Fruit fly (Drosophila melanogaster) whole organism, wandering third instar larva: ENCODE data around the gene CG31178.

Source experiments
- Abd-B ChIP-seq: fragments of >200 bp; optimal IDR thresholded peaks from 2 replicates; lab custom pipeline; 2017; ENCODE audit warnings: missing biosample characterization, missing genetic modification characterization
- CG9705 ChIP-seq: fragments of 200-800 bp; sonication (Bioruptor generic); optimal IDR thresholded peaks from 2 replicates; lab custom pipeline; 2018; ENCODE audit warnings: missing biosample characterization, mild to moderate bottlenecking, missing genetic modification characterization
- CrebA ChIP-seq: fragments of 200-800 bp; sonication (Bioruptor generic); optimal IDR thresholded peaks from 2 replicates; lab custom pipeline; 2016; ENCODE audit warnings: missing biosample characterization, mild to moderate bottlenecking, missing genetic modification characterization, borderline replicate concordance
- Dfd ChIP-seq: fragments of >200 bp; optimal IDR thresholded peaks from 2 replicates; lab custom pipeline; 2017; ENCODE audit warnings: missing biosample characterization, missing genetic modification characterization
- Dif ChIP-seq: fragments of 200-275, 200-300 bp; sonication (Bioruptor generic); optimal IDR thresholded peaks from 2 replicates; lab custom pipeline; 2018; ENCODE audit warnings: missing biosample characterization, missing genetic modification characterization; ENCODE audit not compliant: partially characterized antibody
- GATAd ChIP-seq: sonication (Bioruptor generic); optimal IDR thresholded peaks from 2 replicates; lab custom pipeline; 2016; ENCODE audit warnings: missing biosample characterization, missing genetic modification characterization
- HLH106 ChIP-seq: fragments of 200-800 bp; optimal IDR thresholded peaks from 3 replicates; lab custom pipeline; 2019; ENCODE audit warnings: missing biosample characterization, mild to moderate bottlenecking, missing genetic modification characterization, moderate library complexity
- Hnf4 ChIP-seq: fragments of 200-800 bp; sonication (Bioruptor generic); optimal IDR thresholded peaks from 2 replicates; lab custom pipeline; 2016; ENCODE audit warnings: missing biosample characterization, mild to moderate bottlenecking, missing genetic modification characterization
- Hr78 ChIP-seq: fragments of >200 bp; optimal IDR thresholded peaks from 2 replicates; lab custom pipeline; 2017; ENCODE audit warnings: missing biosample characterization, missing genetic modification characterization
- Hr83 ChIP-seq: fragments of 200-300 bp; sonication (Bioruptor generic); optimal IDR thresholded peaks from 2 replicates; lab custom pipeline; 2016; ENCODE audit warnings: missing biosample characterization, mild to moderate bottlenecking, missing genetic modification characterization, moderate library complexity; ENCODE audit not compliant: poor library complexity, severe bottlenecking
- Jra ChIP-seq: sonication (Bioruptor generic); optimal IDR thresholded peaks from 2 replicates; lab custom pipeline; 2016; ENCODE audit warnings: missing biosample characterization, missing genetic modification characterization
- Myc ChIP-seq: fragments of >200 bp; optimal IDR thresholded peaks from 2 replicates; lab custom pipeline; 2017
- OdsH ChIP-seq: fragments of 200-800 bp; sonication (Bioruptor generic); optimal IDR thresholded peaks from 2 replicates; lab custom pipeline; 2016; ENCODE audit warnings: missing biosample characterization, mild to moderate bottlenecking, missing genetic modification characterization
- Sp1 ChIP-seq: fragments of 200-800 bp; sonication (Bioruptor generic); optimal IDR thresholded peaks from 3 replicates; lab custom pipeline; 2019; ENCODE audit warnings: missing biosample characterization, mild to moderate bottlenecking, missing genetic modification characterization, moderate library complexity
- Vsx2 ChIP-seq: fragments of 200-300, 225-300 bp; sonication (Bioruptor generic); optimal IDR thresholded peaks from 2 replicates; lab custom pipeline; 2018; ENCODE audit warnings: missing biosample characterization, missing genetic modification characterization; ENCODE audit not compliant: partially characterized antibody
- brk ChIP-seq: fragments of 200-800 bp; sonication (Bioruptor generic); optimal IDR thresholded peaks from 2 replicates; lab custom pipeline; 2016; ENCODE audit warnings: missing biosample characterization, mild to moderate bottlenecking, missing genetic modification characterization
- dsf ChIP-seq: sonication (Bioruptor generic); optimal IDR thresholded peaks from 2 replicates; lab custom pipeline; 2016; ENCODE audit warnings: missing biosample characterization, missing genetic modification characterization, borderline replicate concordance
- ey ChIP-seq: fragments of 200-800 bp; sonication (Bioruptor generic); optimal IDR thresholded peaks from 2 replicates; lab custom pipeline; 2016; ENCODE audit warnings: missing biosample characterization, missing genetic modification characterization
- foxo ChIP-seq, 2 experiments: fragments of 200-800 bp; sonication (Bioruptor generic); optimal IDR thresholded peaks; 2 replicates in 1 of 2; 3 replicates in 1 of 2; lab custom pipeline; 2016 to 2017; ENCODE audit warnings: missing biosample characterization in 2 of 2, missing genetic modification characterization in 2 of 2
- fru ChIP-seq: fragments of 200-800 bp; sonication (Bioruptor generic); optimal IDR thresholded peaks from 3 replicates; lab custom pipeline; 2016; ENCODE audit warnings: missing biosample characterization, mild to moderate bottlenecking, missing genetic modification characterization
- h ChIP-seq: fragments of 200-800 bp; sonication (Bioruptor generic); optimal IDR thresholded peaks from 3 replicates; lab custom pipeline; 2016; ENCODE audit warnings: missing biosample characterization, mild to moderate bottlenecking, missing genetic modification characterization
- jim ChIP-seq: fragments of 175-275, 200-325 bp; sonication (Bioruptor generic); optimal IDR thresholded peaks from 2 replicates; lab custom pipeline; 2016; ENCODE audit warnings: missing biosample characterization, mild to moderate bottlenecking, missing genetic modification characterization
- lola ChIP-seq: fragments of >200 bp; optimal IDR thresholded peaks from 2 replicates; lab custom pipeline; 2017; ENCODE audit warnings: missing biosample characterization, missing genetic modification characterization
- pan ChIP-seq: fragments of >200 bp; optimal IDR thresholded peaks from 2 replicates; lab custom pipeline; 2017
- psq ChIP-seq: fragments of 200-800 bp; sonication (Bioruptor generic); optimal IDR thresholded peaks from 3 replicates; lab custom pipeline; 2017; ENCODE audit warnings: missing biosample characterization, mild to moderate bottlenecking, missing genetic modification characterization, moderate library complexity
- rgr ChIP-seq: fragments of 200-800 bp; sonication (Bioruptor generic); optimal IDR thresholded peaks from 3 replicates; lab custom pipeline; 2016; ENCODE audit warnings: missing biosample characterization, mild to moderate bottlenecking, missing genetic modification characterization
- sage ChIP-seq: fragments of 200-800 bp; sonication (Bioruptor generic); optimal IDR thresholded peaks from 2 replicates; lab custom pipeline; 2016; ENCODE audit warnings: missing biosample characterization, mild to moderate bottlenecking, missing genetic modification characterization
- tai ChIP-seq: sonication (Bioruptor generic); optimal IDR thresholded peaks from 2 replicates; lab custom pipeline; 2016; ENCODE audit warnings: missing biosample characterization, missing genetic modification characterization
- woc ChIP-seq: sonication (Bioruptor generic); optimal IDR thresholded peaks from 2 replicates; lab custom pipeline; 2016; ENCODE audit warnings: missing biosample characterization, mild to moderate bottlenecking, missing genetic modification characterization

The CG31178 gene

DNA sequence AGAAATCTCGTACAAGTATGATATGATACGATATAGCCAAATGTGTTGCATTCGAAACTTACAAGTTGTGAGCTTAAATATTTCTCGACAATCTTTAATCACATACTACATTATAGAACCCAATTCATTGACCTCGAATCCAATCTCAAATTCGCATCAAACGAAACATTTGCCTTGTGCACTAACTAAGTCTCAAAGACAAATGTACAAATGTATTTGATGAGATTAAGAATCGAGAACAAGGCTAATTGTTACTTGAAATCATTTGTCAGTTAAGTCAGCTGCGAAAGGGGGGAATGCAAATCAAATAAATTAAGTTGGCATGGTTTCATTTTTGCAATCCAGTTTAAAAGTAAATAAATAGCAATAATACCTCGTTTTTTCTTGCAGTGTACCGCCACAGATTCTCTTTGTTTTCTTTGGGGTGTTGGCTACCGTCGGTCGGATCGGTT is 35.0 kb upstream of the CG31178 start (continued):
- TF ChIP-seq Hr83 (GFP tag; lab: Kevin White, UChicago) (no peak), woc (GFP tag; lab: Kevin White, UChicago) (peak; percentile 84), dsf (GFP tag; lab: Kevin White, UChicago) (peak; percentile 20), brk (no peak), CrebA (no peak), Myc (lab: Kevin White, UChicago) (no peak), GATAd (GFP tag; lab: Kevin White, UChicago) (no peak), Dif (GFP tag; lab: Kevin White, UChicago) (no peak), jim (GFP tag; lab: Kevin White, UChicago) (no peak), lola (GFP tag; lab: Kevin White, UChicago) (no peak), fru (GFP tag; lab: Kevin White, UChicago) (peak; percentile 90), Hr78 (GFP tag; lab: Kevin White, UChicago) (no peak)

DNA sequence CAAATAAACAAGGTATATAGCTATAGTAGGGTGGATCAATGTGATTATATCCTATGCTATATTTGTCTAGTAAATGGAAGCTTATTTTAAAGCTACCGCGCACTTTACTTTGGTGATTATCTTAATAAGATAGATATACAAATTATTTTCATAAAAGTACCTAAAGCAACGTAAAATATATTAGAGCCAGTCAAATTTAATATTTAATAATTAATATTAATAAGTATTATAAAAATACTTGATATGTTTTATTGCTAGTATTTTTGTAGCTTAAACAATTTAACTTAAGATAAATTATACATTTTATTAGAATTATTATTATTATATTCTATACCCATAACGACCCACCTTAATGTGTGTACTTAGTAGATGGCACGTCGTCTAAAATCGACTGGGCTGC is 33.9 kb upstream of the CG31178 start:
- peak; percentile 4 for TF ChIP-seq psq (GFP tag; lab: Kevin White, UChicago)
- TF ChIP-seq rgr (GFP tag; lab: Kevin White, UChicago) = peak; percentile 32
- peak in 1 of 2 experiments; percentile 42 for TF ChIP-seq foxo (GFP tag; optimal IDR thresholded peaks at IDR 0.05; lab: Kevin White, UChicago)
- TF ChIP-seq lola (GFP tag; lab: Kevin White, UChicago) = no peak
- no peak for TF ChIP-seq Dif (GFP tag; lab: Kevin White, UChicago)
- no peak for TF ChIP-seq brk
- no peak for TF ChIP-seq h (GFP tag; lab: Kevin White, UChicago)
- TF ChIP-seq Vsx2 = no peak
- TF ChIP-seq fru (GFP tag; lab: Kevin White, UChicago) = no peak
- TF ChIP-seq pan (lab: Kevin White, UChicago) = no peak
- TF ChIP-seq CG9705 (GFP tag; lab: Kevin White, UChicago) = no peak
- TF ChIP-seq Sp1 (GFP tag; lab: Kevin White, UChicago) = peak; percentile 70
- no peak for TF ChIP-seq ey (GFP tag; lab: Kevin White, UChicago)
- TF ChIP-seq HLH106 (tag; lab: Kevin White, UChicago) = peak; percentile 64
- TF ChIP-seq Hnf4 (GFP tag; lab: Kevin White, UChicago) = peak; percentile 27
- no peak for TF ChIP-seq Hr78 (GFP tag; lab: Kevin White, UChicago)
- TF ChIP-seq CrebA = no peak
- TF ChIP-seq Myc (lab: Kevin White, UChicago) = no peak
- TF ChIP-seq OdsH = peak; percentile 19
- no peak for TF ChIP-seq sage
- TF ChIP-seq Abd-B (GFP tag; lab: Kevin White, UChicago) = no peak
- TF ChIP-seq, all 38 proteins: peak for 7

DNA sequence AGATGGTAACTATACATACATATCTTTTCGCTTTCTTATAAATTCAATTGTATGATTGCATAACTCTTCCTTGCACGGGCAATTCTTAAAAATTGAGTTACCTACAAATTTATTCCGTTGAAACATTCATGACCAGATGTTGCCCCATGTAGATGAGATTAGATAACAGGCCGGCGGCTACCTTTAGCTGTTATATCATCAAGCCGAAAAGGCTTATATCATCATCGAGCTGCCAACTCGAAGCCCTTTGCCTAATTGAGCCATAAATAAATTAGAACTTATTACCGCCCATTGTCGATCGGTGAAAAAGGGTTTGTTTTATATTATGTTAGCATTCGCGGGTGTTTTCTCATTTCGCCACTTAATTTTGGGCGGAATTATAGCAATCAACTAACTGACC is 33.1 kb upstream of the CG31178 start:
- TF ChIP-seq Jra (GFP tag; lab: Kevin White, UChicago) = no peak

DNA sequence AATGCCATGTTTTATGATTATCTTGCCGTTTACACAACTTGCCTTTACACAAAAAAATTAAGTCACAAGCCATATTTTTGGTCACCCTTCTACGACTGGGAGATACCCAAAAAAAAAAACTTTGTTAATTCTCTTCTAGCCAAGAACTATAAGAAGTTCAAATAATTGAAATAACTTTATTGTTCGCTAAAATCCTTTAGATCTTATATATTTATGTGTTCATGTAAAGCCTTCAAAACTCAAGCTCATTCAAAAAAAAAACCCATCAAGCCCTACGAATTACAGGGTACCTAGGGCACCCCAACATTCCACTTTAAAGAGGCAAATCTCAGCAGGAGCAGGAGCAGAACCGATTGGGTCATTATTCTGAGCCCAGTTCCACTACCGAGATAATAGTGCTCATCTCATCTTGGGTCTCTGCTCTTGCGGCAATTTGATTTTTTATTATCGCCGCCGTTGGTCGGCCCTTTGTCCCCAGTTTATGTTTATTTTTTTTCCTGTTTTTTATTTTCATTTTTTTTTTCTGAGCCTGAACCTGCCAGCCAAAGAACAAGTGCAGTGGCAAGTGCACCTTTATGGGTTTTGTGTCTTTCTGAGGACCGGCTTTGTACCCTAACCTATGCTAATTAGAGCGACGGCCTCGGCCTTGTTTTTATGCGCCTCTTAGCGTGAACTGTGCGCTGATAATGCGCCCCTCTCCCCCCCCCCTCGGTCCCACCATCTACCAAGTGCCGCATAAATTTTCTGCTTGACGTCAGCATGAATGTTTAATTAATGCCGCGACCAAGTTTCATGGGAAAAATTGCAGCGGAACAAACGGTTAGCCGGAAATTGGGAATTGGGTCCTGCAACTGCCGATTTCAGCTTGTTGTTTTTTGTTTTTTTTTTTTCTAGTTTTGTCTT is 31.8 kb upstream of the CG31178 start:
- TF ChIP-seq tai (GFP tag; lab: Kevin White, UChicago) (no peak), GATAd (GFP tag; lab: Kevin White, UChicago) (no peak), foxo (GFP tag; optimal IDR thresholded peaks at IDR 0.05; lab: Kevin White, UChicago) (peak in 1 of 2 experiments; percentile 0)
- TF ChIP-seq, all 38 proteins: peak for 1

DNA sequence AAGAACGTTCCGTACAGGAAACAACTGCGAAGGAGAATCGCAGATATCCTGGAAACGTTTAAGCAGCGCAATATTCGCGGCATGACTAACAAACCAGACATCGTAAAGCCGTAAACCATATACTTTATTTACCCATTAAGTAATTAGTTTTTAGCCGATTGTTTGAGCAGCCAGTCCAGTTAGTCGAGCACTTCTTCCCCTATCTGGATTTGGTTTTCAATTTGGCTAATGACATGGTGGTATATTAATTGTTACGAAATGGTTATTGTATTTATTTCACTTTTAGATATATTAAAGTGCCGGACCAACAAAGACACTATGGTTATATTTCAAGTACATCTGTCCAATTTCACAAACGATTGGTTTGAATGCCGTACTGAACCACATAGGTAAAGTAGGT is 29.9 kb upstream of the CG31178 start, which contains the start of gene Gr93b:
Gene Gr93b (minus strand): TSS at position 101 of the 400 bp plus-strand sequence.
- TF ChIP-seq brk (no peak), CG9705 (GFP tag; lab: Kevin White, UChicago) (no peak), Hnf4 (GFP tag; lab: Kevin White, UChicago) (no peak), Dfd (GFP tag; lab: Kevin White, UChicago) (no peak)
